Fruit fly (Drosophila melanogaster) whole organism, embryonic: ENCODE data around the gene CG17778.

Experiments used
- Aef1 ChIP-seq: fragments of 200-800 bp; sonication (Bioruptor generic); IDR thresholded peaks from 3 replicates; pipeline ENCODE4 v1.3.6; 2022; ENCODE audit warnings: missing biosample characterization, missing genetic modification characterization
- Bdp1 ChIP-seq: fragments of 200-800 bp; sonication (Bioruptor generic); optimal IDR thresholded peaks from 3 replicates; lab custom pipeline; 2016; ENCODE audit warnings: missing biosample characterization, missing genetic modification characterization
- BtbVII ChIP-seq: fragments of 200-800 bp; sonication (Bioruptor generic); optimal IDR thresholded peaks from 3 replicates; lab custom pipeline; 2017; ENCODE audit warnings: missing biosample characterization, mild to moderate bottlenecking, missing genetic modification characterization
- CG1024 ChIP-seq: fragments of 200-800 bp; sonication (Bioruptor generic); IDR thresholded peaks from 2 replicates; pipeline ENCODE4 v1.3.6; 2022; ENCODE audit warnings: missing biosample characterization, missing genetic modification characterization
- CG10431 ChIP-seq: fragments of 200-800 bp; sonication (Bioruptor generic); optimal IDR thresholded peaks from 3 replicates; lab custom pipeline; 2018; ENCODE audit warnings: missing biosample characterization, mild to moderate bottlenecking, missing genetic modification characterization
- CG10543 ChIP-seq: fragments of 200-800 bp; sonication (Bioruptor generic); optimal IDR thresholded peaks from 3 replicates; lab custom pipeline; 2017; ENCODE audit warnings: missing biosample characterization, mild to moderate bottlenecking, missing genetic modification characterization, moderate library complexity
- CG12071 ChIP-seq: fragments of 200-800 bp; sonication (Bioruptor generic); optimal IDR thresholded peaks from 3 replicates; lab custom pipeline; 2018; ENCODE audit warnings: missing biosample characterization, mild to moderate bottlenecking, missing genetic modification characterization
- CG13287 ChIP-seq: fragments of 200-800 bp; sonication (Bioruptor generic); IDR thresholded peaks from 2 replicates; pipeline ENCODE4 v1.3.6; 2022; ENCODE audit warnings: missing biosample characterization, missing genetic modification characterization; ENCODE audit not compliant: partially characterized antibody
- CG13894 ChIP-seq: fragments of 200-800 bp; sonication (Bioruptor generic); optimal IDR thresholded peaks from 3 replicates; lab custom pipeline; 2018; ENCODE audit warnings: missing biosample characterization, mild to moderate bottlenecking, missing genetic modification characterization, moderate library complexity
- CG14441 ChIP-seq: fragments of 200-800 bp; sonication (Bioruptor generic); IDR thresholded peaks from 2 replicates; pipeline ENCODE4 v1.3.6; 2022; ENCODE audit warnings: missing biosample characterization, missing genetic modification characterization
- CG14860 ChIP-seq: fragments of 200-800 bp; sonication (Bioruptor generic); IDR thresholded peaks from 3 replicates; pipeline ENCODE4 v1.3.6; 2022; ENCODE audit warnings: missing biosample characterization, missing genetic modification characterization; ENCODE audit not compliant: partially characterized antibody
- CG16779 ChIP-seq: fragments of 200-800 bp; sonication (Bioruptor generic); IDR thresholded peaks from 2 replicates; pipeline ENCODE4 v1.3.6; 2022; ENCODE audit warnings: missing biosample characterization, missing genetic modification characterization
- CG16813 ChIP-seq: fragments of 200-800 bp; sonication (Bioruptor generic); IDR thresholded peaks from 3 replicates; pipeline ENCODE4 v1.3.6; 2022; ENCODE audit warnings: missing biosample characterization, missing genetic modification characterization; ENCODE audit not compliant: partially characterized antibody
- CG18262 ChIP-seq: fragments of 200-800 bp; optimal IDR thresholded peaks from 3 replicates; lab custom pipeline; 2019; ENCODE audit warnings: missing biosample characterization, mild to moderate bottlenecking, missing genetic modification characterization, moderate library complexity
- CG1832 ChIP-seq: fragments of 200-800 bp; sonication (Bioruptor generic); optimal IDR thresholded peaks from 2 replicates; lab custom pipeline; 2017; ENCODE audit warnings: missing biosample characterization, mild to moderate bottlenecking, missing genetic modification characterization, inconsistent platforms
- CG18764 ChIP-seq: fragments of 200-800 bp; sonication (Bioruptor generic); optimal IDR thresholded peaks from 3 replicates; lab custom pipeline; 2016; ENCODE audit warnings: missing biosample characterization, missing genetic modification characterization
- CG2129 ChIP-seq: fragments of 200-800 bp; sonication (Bioruptor generic); IDR thresholded peaks from 2 replicates; pipeline ENCODE4 v1.3.6; 2022; ENCODE audit warnings: missing biosample characterization, missing genetic modification characterization; ENCODE audit not compliant: partially characterized antibody
- CG6254 ChIP-seq: fragments of 200-800 bp; sonication (Bioruptor generic); optimal IDR thresholded peaks from 3 replicates; lab custom pipeline; 2017; ENCODE audit warnings: mild to moderate bottlenecking, missing biosample characterization, missing genetic modification reagents, missing genetic modification characterization
- CG6791 ChIP-seq: fragments of 200-800 bp; sonication (Bioruptor generic); IDR thresholded peaks from 3 replicates; pipeline ENCODE4 v1.3.6; 2022; ENCODE audit warnings: missing biosample characterization, missing genetic modification characterization; ENCODE audit not compliant: partially characterized antibody
- Deaf1 ChIP-seq: fragments of 200-800 bp; optimal IDR thresholded peaks from 3 replicates; lab custom pipeline; 2019; ENCODE audit warnings: missing biosample characterization, mild to moderate bottlenecking, missing genetic modification characterization, moderate library complexity
- Dll ChIP-seq: fragments of 200-800 bp; sonication (Bioruptor generic); IDR thresholded peaks from 4 replicates; pipeline ENCODE4 v1.3.6; 2022; ENCODE audit warnings: missing biosample characterization, missing genetic modification characterization; ENCODE audit not compliant: partially characterized antibody
- Eip74EF ChIP-seq, 2 experiments: fragments of 200-800 bp in 1 of 2; fragments of >200 bp in 1 of 2; sonication (Bioruptor generic) in 1 of 2; optimal IDR thresholded peaks; 2 replicates each; lab custom pipeline; 2017 to 2019; ENCODE audit warnings: missing biosample characterization in 2 of 2, missing genetic modification characterization in 2 of 2, mild to moderate bottlenecking in 1 of 2, moderate library complexity in 1 of 2
- Fer2 ChIP-seq: fragments of 200-800 bp; sonication (Bioruptor generic); optimal IDR thresholded peaks from 2 replicates; lab custom pipeline; 2018; ENCODE audit warnings: missing biosample characterization, mild to moderate bottlenecking, missing genetic modification characterization, moderate library complexity
- HLH4C ChIP-seq: fragments of 200-800 bp; sonication (Bioruptor generic); IDR thresholded peaks from 3 replicates; pipeline ENCODE4 v1.3.6; 2022; ENCODE audit warnings: missing biosample characterization, missing genetic modification characterization; ENCODE audit not compliant: partially characterized antibody
- HLH54F ChIP-seq: fragments of 200-800 bp; sonication (Bioruptor generic); optimal IDR thresholded peaks from 3 replicates; lab custom pipeline; 2016; ENCODE audit warnings: missing biosample characterization, missing genetic modification characterization
- Med ChIP-seq: fragments of 200-800 bp; sonication (Bioruptor generic); peaks from one replicate; lab custom pipeline; 2016; ENCODE audit warnings: missing biosample characterization, missing genetic modification characterization, mild to moderate bottlenecking, inconsistent platforms, moderate library complexity
- PHDP ChIP-seq: fragments of 200-800 bp; sonication (Bioruptor generic); optimal IDR thresholded peaks from 3 replicates; lab custom pipeline; 2018; ENCODE audit warnings: missing biosample characterization, mild to moderate bottlenecking, missing genetic modification characterization, moderate library complexity
- Pdp1 ChIP-seq, 2 experiments: fragments of 200-800 bp; sonication (Bioruptor generic); optimal IDR thresholded peaks; 3 replicates each; lab custom pipeline; 2016; ENCODE audit warnings: missing biosample characterization in 2 of 2, missing genetic modification characterization in 2 of 2, mild to moderate bottlenecking in 1 of 2, moderate library complexity in 1 of 2
- Rfx ChIP-seq: fragments of 200-800 bp; sonication (Bioruptor generic); IDR thresholded peaks from 2 replicates; pipeline ENCODE4 v1.3.6; 2022; ENCODE audit warnings: missing biosample characterization, missing genetic modification characterization
- Scr ChIP-seq: fragments of 200-800 bp; sonication (Bioruptor generic); IDR thresholded peaks from 2 replicates; pipeline ENCODE4 v1.3.6; 2022; ENCODE audit warnings: missing biosample characterization, missing genetic modification characterization; ENCODE audit not compliant: partially characterized antibody
- Side ChIP-seq: fragments of 200-800 bp; sonication (Bioruptor generic); optimal IDR thresholded peaks from 2 replicates; lab custom pipeline; 2016; ENCODE audit warnings: missing biosample characterization, missing genetic modification characterization
- Sry-δ ChIP-seq: fragments of 200-800 bp; sonication (Bioruptor generic); optimal IDR thresholded peaks from 2 replicates; lab custom pipeline; 2016; ENCODE audit warnings: missing biosample characterization, missing genetic modification characterization
- Usf ChIP-seq: fragments of 200-800 bp; sonication (Bioruptor generic); optimal IDR thresholded peaks from 2 replicates; lab custom pipeline; 2017; ENCODE audit warnings: missing genotype, missing biosample characterization, missing genetic modification characterization
- abd-A ChIP-seq: fragments of 200-800 bp; sonication (Bioruptor generic); optimal IDR thresholded peaks from 3 replicates; lab custom pipeline; 2019; ENCODE audit warnings: missing biosample characterization, mild to moderate bottlenecking, missing genetic modification characterization, moderate library complexity
- ase ChIP-seq: fragments of 200-800 bp; sonication (Bioruptor generic); IDR thresholded peaks from 3 replicates; pipeline ENCODE4 v1.3.6; 2022; ENCODE audit warnings: missing biosample characterization, missing genetic modification characterization
- ash1 ChIP-seq: fragments of 200-800 bp; sonication (Bioruptor generic); optimal IDR thresholded peaks from 2 replicates; lab custom pipeline; 2018; ENCODE audit warnings: missing biosample characterization, mild to moderate bottlenecking, missing genetic modification characterization
- bbx ChIP-seq: fragments of 200-800 bp; sonication (Bioruptor generic); IDR thresholded peaks from 2 replicates; pipeline ENCODE4 v1.3.6; 2022; ENCODE audit warnings: missing biosample characterization, missing genetic modification characterization; ENCODE audit not compliant: partially characterized antibody
- emc ChIP-seq: fragments of 200-800 bp; sonication (Bioruptor generic); optimal IDR thresholded peaks from 2 replicates; lab custom pipeline; 2016; ENCODE audit warnings: missing biosample characterization, missing genetic modification characterization
- ewg ChIP-seq: fragments of 200-800 bp; sonication (Bioruptor generic); optimal IDR thresholded peaks from 3 replicates; lab custom pipeline; 2017; ENCODE audit warnings: mild to moderate bottlenecking, missing biosample characterization, missing genetic modification reagents, missing genetic modification characterization
- hbn ChIP-seq: fragments of 200-800 bp; sonication (Bioruptor generic); IDR thresholded peaks from 2 replicates; pipeline ENCODE4 v1.3.6; 2022; ENCODE audit warnings: missing biosample characterization, missing genetic modification characterization; ENCODE audit not compliant: partially characterized antibody
- nau ChIP-seq: fragments of 200-800 bp; sonication (Bioruptor generic); optimal IDR thresholded peaks from 3 replicates; lab custom pipeline; 2017; ENCODE audit warnings: missing biosample characterization, mild to moderate bottlenecking, missing genetic modification characterization, missing genetic modification reagents
- nerfin-1 ChIP-seq: fragments of 200-800 bp; sonication (Bioruptor generic); optimal IDR thresholded peaks from 3 replicates; lab custom pipeline; 2019; ENCODE audit warnings: missing biosample characterization, mild to moderate bottlenecking, missing genetic modification characterization, moderate library complexity
- rib ChIP-seq: fragments of 200-800 bp; sonication (Bioruptor generic); IDR thresholded peaks from 2 replicates; pipeline ENCODE4 v1.3.6; 2022; ENCODE audit warnings: missing biosample characterization, missing genetic modification characterization
- sens ChIP-seq: fragments of 200-800 bp; sonication (Bioruptor generic); peaks from one replicate; lab custom pipeline; 2016; ENCODE audit warnings: missing biosample characterization, missing genetic modification characterization
- tna ChIP-seq: fragments of 200-800 bp; sonication (Bioruptor generic); IDR thresholded peaks from 2 replicates; pipeline ENCODE4 v1.3.6; 2022; ENCODE audit warnings: missing biosample characterization, missing genetic modification characterization; ENCODE audit not compliant: partially characterized antibody
- vvl ChIP-seq: fragments of 200-800 bp; sonication (Bioruptor generic); IDR thresholded peaks from 2 replicates; pipeline ENCODE4 v1.3.6; 2022; ENCODE audit warnings: missing biosample characterization, missing genetic modification characterization

CG17778 gene

dm6 chrX:520215-520861 lies 25.9 kb downstream of the CG17778 start (continued):
- TF ChIP-seq CG1832, result peak; percentile 65
- TF ChIP-seq nerfin-1 (tag; lab: Kevin White, UChicago), result peak; percentile 89
- no peak for TF ChIP-seq HLH54F
- no peak for TF ChIP-seq nau (GFP tag; lab: Kevin White, UChicago)
- TF ChIP-seq sens (GFP tag; lab: Kevin White, UChicago), result peak; percentile 57
- TF ChIP-seq CG13894 (tag; lab: Kevin White, UChicago), result peak; percentile 59
- TF ChIP-seq CG10431 (GFP tag; lab: Kevin White, UChicago), result peak; percentile 26
- 0 out of 2 replicates have a peak, but pooled peaks have one; percentile 13 for TF ChIP-seq hbn (GFP tag; lab: Robert Waterston, UW)
- no peak for TF ChIP-seq Sry-δ
- no peak for TF ChIP-seq Eip74EF (GFP tag; optimal IDR thresholded peaks at IDR 0.05; lab: Kevin White, UChicago)
- TF ChIP-seq ash1, result no peak
- peak; percentile 41 for TF ChIP-seq ewg (GFP tag; lab: Kevin White, UChicago)
- TF ChIP-seq PHDP (tag; lab: Kevin White, UChicago), result no peak
- TF ChIP-seq Aef1 (GFP tag; lab: Robert Waterston, UW), result no peak
- TF ChIP-seq Med (GFP tag; lab: Kevin White, UChicago), result peak; percentile 43
- peak in 1 of 2 experiments; percentile 77 for TF ChIP-seq Pdp1 (GFP tag; optimal IDR thresholded peaks at IDR 0.05; lab: Kevin White, UChicago)
- TF ChIP-seq vvl (GFP tag; lab: Robert Waterston, UW), result peak; percentile 24; the same call in 1 of the 2 replicates
- TF ChIP-seq rib (GFP tag; lab: Robert Waterston, UW), result peak; percentile 58; the same call in 1 of the 2 replicates
- peak; percentile 97 for TF ChIP-seq abd-A (tag; lab: Kevin White, UChicago)
- TF ChIP-seq, all 482 proteins: peak for 25

dm6 chrX:521683-522082 lies 27.3 kb downstream of the CG17778 start:
- peak; percentile 47; the same call in 2 of the 3 replicates for TF ChIP-seq CG16813 (GFP tag; lab: Robert Waterston, UW)
- TF ChIP-seq CG14860 (GFP tag; lab: Robert Waterston, UW), result 0 out of 3 replicates have a peak, but pooled peaks have one; percentile 41
- peak; percentile 11 for TF ChIP-seq CG10543 (GFP tag; lab: Kevin White, UChicago)
- peak; percentile 9 for TF ChIP-seq CG6254 (GFP tag; lab: Kevin White, UChicago)
- peak; percentile 2 for TF ChIP-seq CG13894 (tag; lab: Kevin White, UChicago)
- TF ChIP-seq CG1024 (GFP tag; lab: Robert Waterston, UW), result no peak
- no peak for TF ChIP-seq CG16779 (GFP tag; lab: Robert Waterston, UW)
- peak; percentile 38; the same call in 1 of the 2 replicates for TF ChIP-seq bbx (GFP tag; lab: Robert Waterston, UW)
- no peak for TF ChIP-seq CG18764
- TF ChIP-seq BtbVII (GFP tag; lab: Kevin White, UChicago), result peak; percentile 13
- TF ChIP-seq HLH4C (GFP tag; lab: Robert Waterston, UW), result peak; percentile 55; the same call in 2 of the 3 replicates
- no peak for TF ChIP-seq Fer2 (tag; lab: Kevin White, UChicago)
- TF ChIP-seq Rfx (GFP tag; lab: Robert Waterston, UW), result no peak
- 0 out of 2 replicates have a peak, but pooled peaks have one; percentile 8 for TF ChIP-seq CG14441 (GFP tag; lab: Robert Waterston, UW)
- TF ChIP-seq CG6791 (GFP tag; lab: Robert Waterston, UW), result 0 out of 3 replicates have a peak, but pooled peaks have one; percentile 23
- peak; percentile 43 for TF ChIP-seq CG13287
- peak; percentile 37; the same call in 1 of the 4 replicates for TF ChIP-seq Dll (GFP tag; lab: Robert Waterston, UW)
- no peak for TF ChIP-seq Bdp1 (GFP tag; lab: Kevin White, UChicago)
- peak; percentile 36; the same call in 1 of the 2 replicates for TF ChIP-seq tna
- no peak for TF ChIP-seq Side
- peak; percentile 61 for TF ChIP-seq Med (GFP tag; lab: Kevin White, UChicago)
- no peak for TF ChIP-seq CG18262 (tag; lab: Kevin White, UChicago)
- peak; percentile 52 for TF ChIP-seq Scr (GFP tag; lab: Robert Waterston, UW)
- TF ChIP-seq ase, result no peak
- peak; percentile 28; the same call in 1 of the 2 replicates for TF ChIP-seq CG2129 (GFP tag; lab: Robert Waterston, UW)
- TF ChIP-seq CG12071 (GFP tag; lab: Kevin White, UChicago), result peak; percentile 7
- no peak for TF ChIP-seq emc (GFP tag; lab: Kevin White, UChicago)
- no peak for TF ChIP-seq Usf (GFP tag; lab: Kevin White, UChicago)
- TF ChIP-seq Deaf1, result peak; percentile 14
